Fruit fly (Drosophila melanogaster): Measurements from ENCODE around the gene CG32409.

CG32409 gene

dm6 chr3L:5899305-5899704 lies at the start of gene CG32409 (continued):
- TF ChIP-seq CG17328 (GFP tag; IDR thresholded peaks at IDR 0.05) (no peak), sens (GFP tag) (peak; percentile 39), unc-4 (GFP tag; IDR thresholded peaks at IDR 0.05; ENCODE audit: partially characterized antibody) (0 out of 2 replicates have a peak, but pooled peaks have one; percentile 18), gro (GFP tag; optimal IDR thresholded peaks at IDR 0.05) (peak; percentile 45), Scr (GFP tag; IDR thresholded peaks at IDR 0.05; ENCODE audit: partially characterized antibody) (0 out of 2 replicates have a peak, but pooled peaks have one; percentile 17), Sry-δ (GFP tag; optimal IDR thresholded peaks at IDR 0.05) (peak; percentile 74), dati (GFP tag; IDR thresholded peaks at IDR 0.05) (no peak), CG6689 (GFP tag; IDR thresholded peaks at IDR 0.05) (no peak), Neu2 (GFP tag; optimal IDR thresholded peaks at IDR 0.05; ENCODE audit: borderline replicate concordance) (no peak), MBD-R2 (GFP tag; IDR thresholded peaks at IDR 0.05) (peak; percentile 70), CG13287 (GFP tag; IDR thresholded peaks at IDR 0.05; ENCODE audit: partially characterized antibody) (peak; percentile 38; the same call in 1 of the 2 replicates), zen (tag; optimal IDR thresholded peaks at IDR 0.05) (no peak), Doc3 (GFP tag; IDR thresholded peaks at IDR 0.05; ENCODE audit: partially characterized antibody) (no peak), amos (GFP tag; IDR thresholded peaks at IDR 0.05; ENCODE audit: partially characterized antibody) (peak; percentile 39; the same call in 1 of the 2 replicates), ato (GFP tag; IDR thresholded peaks at IDR 0.05; ENCODE audit: partially characterized antibody) (peak; percentile 31; the same call in 1 of the 2 replicates), danr (GFP tag; IDR thresholded peaks at IDR 0.05) (no peak), CTCF (GFP tag; optimal IDR thresholded peaks at IDR 0.05) (peak; percentile 6), CG13624 (GFP tag; optimal IDR thresholded peaks at IDR 0.05) (no peak), Lim3 (GFP tag; IDR thresholded peaks at IDR 0.05) (no peak), CG1233 (GFP tag; optimal IDR thresholded peaks at IDR 0.05) (no peak), Sin3A (optimal IDR thresholded peaks at IDR 0.05) (peak; percentile 71), CG4424 (GFP tag; optimal IDR thresholded peaks at IDR 0.05) (no peak), Dip3 (GFP tag; optimal IDR thresholded peaks at IDR 0.05) (no peak), Rx (GFP tag; IDR thresholded peaks at IDR 0.05) (no peak), CG14965 (GFP tag; optimal IDR thresholded peaks at IDR 0.05; ENCODE audit: borderline replicate concordance) (no peak), CG7963 (GFP tag; IDR thresholded peaks at IDR 0.05; ENCODE audit: partially characterized antibody) (no peak), Lpt (GFP tag; optimal IDR thresholded peaks at IDR 0.05) (no peak), Med (GFP tag) (peak; percentile 83), CG17829 (tag; optimal IDR thresholded peaks at IDR 0.05) (peak; percentile 27), cas (GFP tag; IDR thresholded peaks at IDR 0.05) (no peak), ssp (GFP tag; IDR thresholded peaks at IDR 0.05) (0 out of 2 replicates have a peak, but pooled peaks have one; percentile 7), Ssrp (tag; optimal IDR thresholded peaks at IDR 0.05) (no peak), CG3726 (GFP tag; IDR thresholded peaks at IDR 0.05) (no peak), da (GFP tag; optimal IDR thresholded peaks at IDR 0.05) (no peak), D19A (tag; optimal IDR thresholded peaks at IDR 0.05) (no peak), CG33213 (GFP tag; optimal IDR thresholded peaks at IDR 0.05) (peak; percentile 22), gt (GFP tag; IDR thresholded peaks at IDR 0.05) (no peak), ash1 (GFP tag; optimal IDR thresholded peaks at IDR 0.05) (no peak), CG32772 (GFP tag; IDR thresholded peaks at IDR 0.05) (no peak), psq (GFP tag; optimal IDR thresholded peaks at IDR 0.05) (no peak), HLH4C (GFP tag; IDR thresholded peaks at IDR 0.05; ENCODE audit: partially characterized antibody) (no peak), CG8089 (GFP tag; optimal IDR thresholded peaks at IDR 0.05) (no peak), grn (GFP tag; optimal IDR thresholded peaks at IDR 0.05) (no peak), crol (GFP tag; IDR thresholded peaks at IDR 0.05) (no peak), Nf-YC (tag; optimal IDR thresholded peaks at IDR 0.05) (no peak), ftz-f1 (GFP tag; optimal IDR thresholded peaks at IDR 0.05) (no peak), Tbp (GFP tag; optimal IDR thresholded peaks at IDR 0.05) (no peak), Hey (tag; optimal IDR thresholded peaks at IDR 0.05) (no peak), CG4360 (GFP tag; IDR thresholded peaks at IDR 0.05) (no peak), jing (GFP tag; optimal IDR thresholded peaks at IDR 0.05) (no peak), CG8359 (GFP tag; optimal IDR thresholded peaks at IDR 0.05; ENCODE audit: borderline replicate concordance) (no peak), CG42726 (GFP tag; IDR thresholded peaks at IDR 0.05; ENCODE audit: partially characterized antibody) (no peak), org-1 (GFP tag; optimal IDR thresholded peaks at IDR 0.05) (no peak)
